Fruit fly (Drosophila melanogaster): Measurements from ENCODE around the gene spir.
A peak's percentile ranks its signal among the peaks of the same experiment; 100 is the strongest.

Gene spir

DNA sequence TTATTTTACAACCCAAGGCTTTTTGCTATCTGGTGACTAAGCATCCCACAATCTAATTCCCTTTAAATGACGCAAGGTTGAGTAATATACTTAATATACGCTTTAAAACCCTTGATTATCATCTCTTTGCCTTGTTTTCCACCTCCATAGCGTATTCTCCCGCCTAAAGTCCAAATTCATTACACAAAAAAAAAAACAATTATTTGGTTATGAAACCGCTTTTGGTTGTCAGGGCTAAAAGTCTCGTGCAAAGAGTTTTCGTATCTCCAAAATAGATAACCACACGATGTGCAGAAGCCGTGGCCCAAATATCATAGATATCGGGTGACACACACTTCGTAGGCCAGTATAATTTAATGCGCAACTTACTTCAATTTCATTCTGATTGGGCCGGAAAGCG, 14.4 kb downstream of the spir start:
- no peak for TF ChIP-seq CG17801 (GFP tag; optimal IDR thresholded peaks at IDR 0.05; ENCODE audit: partially characterized antibody)

DNA sequence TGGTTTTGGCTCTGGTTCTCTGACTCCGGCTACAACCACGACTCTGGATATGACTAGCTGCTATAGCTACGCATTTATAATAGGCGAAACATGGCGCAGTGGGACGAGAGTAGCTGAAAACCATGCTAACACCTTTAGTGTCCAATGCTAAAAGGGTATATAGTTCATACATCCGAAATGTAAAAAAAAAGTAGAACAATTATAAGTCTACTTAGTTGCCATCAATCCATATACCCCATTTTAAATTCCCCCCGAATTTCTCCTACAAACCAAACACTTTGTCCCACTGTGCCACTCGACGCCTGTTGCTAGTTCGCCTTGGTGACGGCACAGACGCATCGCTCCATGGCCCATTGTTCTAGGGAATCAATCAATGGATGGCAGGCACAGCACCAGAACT, 15.3 kb downstream of the spir start:
- no peak for TF ChIP-seq CG17801 (GFP tag; optimal IDR thresholded peaks at IDR 0.05; ENCODE audit: partially characterized antibody)

- no peak for TF ChIP-seq CG17801 (GFP tag; optimal IDR thresholded peaks at IDR 0.05; ENCODE audit: partially characterized antibody)
Measured at dm6 chr2L:20327375-20327774, 16.4 kb downstream of the spir start.

dm6 chr2L:20327963-20328362, 16.9 kb downstream of the spir start:
- TF ChIP-seq CG17801 (GFP tag; optimal IDR thresholded peaks at IDR 0.05; ENCODE audit: partially characterized antibody): no peak

DNA sequence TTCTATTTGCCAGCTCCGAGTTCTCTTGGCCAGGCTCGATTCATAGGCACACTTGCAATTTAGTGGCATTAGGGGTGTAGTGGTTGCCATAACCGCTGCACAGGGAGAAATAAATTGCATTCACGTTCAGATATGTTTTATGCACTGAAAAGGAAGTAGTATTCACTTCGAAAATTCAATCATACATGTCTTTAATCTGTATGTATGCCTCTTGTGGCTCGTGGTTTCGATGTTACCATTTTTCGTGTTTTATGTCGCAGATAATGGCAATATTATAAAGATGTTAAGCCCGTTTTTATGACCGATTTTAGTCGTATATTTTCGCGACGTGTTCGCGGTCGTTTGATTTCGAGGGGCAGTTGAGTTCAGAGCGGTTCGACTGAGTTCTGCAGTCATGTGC, 17.6 kb downstream of the spir start:
- TF ChIP-seq CG17801 (GFP tag; optimal IDR thresholded peaks at IDR 0.05; ENCODE audit: partially characterized antibody): no peak

DNA sequence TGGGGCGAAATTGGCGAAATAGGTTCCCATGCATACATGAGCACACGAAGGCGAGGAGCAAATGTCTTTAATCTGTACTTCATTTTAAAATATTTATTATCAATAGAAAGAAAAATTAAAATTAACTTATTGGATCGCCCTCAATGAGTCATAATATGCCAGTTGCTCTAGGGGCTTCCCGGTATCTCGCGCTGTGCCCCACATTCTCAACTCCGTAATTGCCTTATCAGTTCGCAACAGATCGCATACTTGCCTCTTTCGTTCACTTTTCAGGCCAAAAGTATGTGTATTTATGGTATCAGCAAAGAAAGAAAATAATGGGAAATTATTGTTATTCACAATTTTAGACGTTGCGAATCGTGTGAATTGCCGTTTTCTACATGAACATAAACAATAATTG, 18.6 kb downstream of the spir start:
- TF ChIP-seq CG17801 (GFP tag; optimal IDR thresholded peaks at IDR 0.05; ENCODE audit: partially characterized antibody): no peak

DNA sequence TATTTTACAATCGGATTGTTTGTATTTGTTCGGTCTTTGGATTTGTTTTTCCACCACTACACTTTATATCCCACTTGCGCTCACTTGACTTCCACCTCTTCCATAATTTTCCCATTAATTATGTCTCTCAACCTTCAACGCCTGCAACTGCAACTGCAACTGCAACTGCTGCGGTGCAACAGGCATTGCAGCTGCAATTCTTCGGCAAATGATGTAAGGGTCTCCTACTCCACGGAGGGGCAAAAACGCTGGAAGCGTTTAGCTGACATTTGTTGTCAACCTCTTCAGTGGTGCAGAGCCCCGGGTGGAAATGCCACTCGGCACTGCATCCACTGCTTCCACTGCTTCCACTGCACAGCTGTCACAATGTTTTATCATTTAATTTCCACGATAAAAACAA, 22.0 kb downstream of the spir start:
- no peak for TF ChIP-seq CG17801 (GFP tag; optimal IDR thresholded peaks at IDR 0.05; ENCODE audit: partially characterized antibody)

DNA sequence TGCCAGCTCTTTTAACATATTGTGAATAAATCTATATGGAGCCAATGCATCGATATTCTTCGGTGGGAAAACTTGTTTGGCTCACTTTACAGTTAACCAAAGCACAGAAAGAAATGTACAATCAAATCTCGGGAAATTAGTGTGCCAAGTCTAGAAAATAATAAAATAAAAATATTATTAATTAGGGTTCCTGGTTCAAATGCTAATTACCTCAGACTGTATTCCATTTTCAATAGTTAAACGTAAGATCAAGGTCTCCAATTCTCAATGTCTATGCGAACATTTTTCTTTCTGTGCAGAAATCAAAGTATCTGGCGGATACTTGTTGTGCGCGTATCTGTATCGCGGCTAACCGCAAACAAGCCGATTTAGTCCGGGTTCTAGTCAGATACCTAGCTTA, 23.9 kb downstream of the spir start:
- TF ChIP-seq CG17801 (GFP tag; optimal IDR thresholded peaks at IDR 0.05; ENCODE audit: partially characterized antibody): no peak

- TF ChIP-seq CG17801 (GFP tag; optimal IDR thresholded peaks at IDR 0.05; ENCODE audit: partially characterized antibody): no peak
Measured at dm6 chr2L:20337800-20338199, 26.8 kb downstream of the spir start.

- TF ChIP-seq CG17801 (GFP tag; optimal IDR thresholded peaks at IDR 0.05; ENCODE audit: partially characterized antibody): no peak
Measured at dm6 chr2L:20340635-20341034, 29.6 kb downstream of the spir start.

DNA sequence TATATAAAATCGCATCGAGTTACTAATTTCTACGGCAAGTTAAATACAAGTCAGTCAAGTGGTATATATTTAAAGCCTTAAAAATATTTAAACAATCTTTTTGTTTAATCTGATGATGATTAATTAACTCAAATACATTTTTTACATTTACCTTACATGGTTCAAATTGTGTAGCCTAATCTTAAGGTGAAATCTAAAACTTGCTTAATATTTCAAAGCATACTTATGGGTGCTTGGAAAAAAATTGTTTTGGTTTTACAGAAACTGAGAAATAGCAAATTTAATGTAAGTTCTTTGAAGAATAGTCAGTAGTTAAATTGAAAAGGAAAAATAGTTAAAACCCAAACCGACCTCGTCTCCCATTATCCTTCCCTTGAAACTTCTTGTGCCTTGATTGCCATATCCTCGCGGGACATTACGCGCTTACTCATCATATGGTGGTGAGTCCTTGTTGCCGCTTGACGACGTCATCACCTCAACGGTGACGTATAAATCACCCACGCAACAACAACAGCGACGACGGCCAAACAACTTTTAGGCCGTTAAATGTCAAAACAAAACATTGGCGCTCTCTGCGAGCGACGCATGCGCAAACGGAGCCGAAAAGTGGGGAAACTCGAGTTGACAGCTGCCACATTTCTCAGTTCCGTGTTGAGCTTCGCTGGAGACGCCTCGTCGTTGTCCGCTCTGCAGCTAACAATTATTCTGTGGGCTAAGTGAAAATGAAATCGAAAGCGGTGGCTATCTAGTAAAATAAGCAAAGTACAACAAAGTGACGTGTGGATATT, 30.4 kb downstream of the spir start:
- TF ChIP-seq CG17801 (GFP tag; optimal IDR thresholded peaks at IDR 0.05; ENCODE audit: partially characterized antibody): no peak

dm6 chr2L:20341999-20342325, 30.9 kb downstream of the spir start:
- no peak for TF ChIP-seq CG17801 (GFP tag; optimal IDR thresholded peaks at IDR 0.05; ENCODE audit: partially characterized antibody)

DNA sequence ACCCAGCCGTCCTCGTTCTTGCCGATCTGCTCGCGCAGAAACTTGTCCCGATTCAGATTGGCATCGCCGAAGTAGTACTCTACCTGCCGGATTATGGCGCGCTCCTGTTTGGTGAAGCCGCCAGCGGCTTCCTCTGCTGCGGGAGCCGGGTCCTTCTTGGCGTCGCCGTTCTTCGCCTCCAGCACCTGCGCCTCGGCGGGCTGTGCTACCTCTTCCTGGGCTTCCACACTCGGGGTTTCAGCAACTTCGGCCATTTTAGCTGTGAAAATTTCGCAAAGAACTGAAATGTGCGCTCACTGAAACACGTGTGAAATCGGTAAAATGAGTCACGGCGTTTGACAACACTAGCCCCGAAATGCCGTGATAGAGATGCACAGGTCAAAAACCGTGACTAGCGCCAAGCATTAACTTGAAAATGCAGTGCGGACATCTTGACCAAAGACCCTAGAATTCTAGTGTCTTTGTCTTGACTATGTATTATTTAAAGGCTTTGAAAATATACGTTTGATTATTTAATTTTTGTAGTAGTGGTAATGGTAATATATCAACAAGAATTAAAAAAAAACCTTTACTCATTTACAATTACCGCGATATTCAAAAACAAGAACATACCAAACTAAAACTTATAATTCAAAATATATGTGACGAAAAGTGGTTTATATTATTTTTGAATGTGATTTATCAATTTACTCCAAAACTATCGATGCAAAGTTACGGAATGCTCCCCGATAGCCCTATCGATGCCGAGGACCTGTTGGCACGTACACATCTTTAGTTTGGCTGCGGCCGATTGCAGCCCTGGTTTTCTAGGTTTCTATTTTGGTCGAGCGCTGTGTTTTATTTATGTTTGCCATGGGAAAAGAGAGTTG, 38.9 kb downstream of the spir start, which contains the start of the genes La and RtGEF:
TSS of gene La (minus strand) at position 342 of the 869 bp plus-strand sequence.
TSS of gene RtGEF (plus strand) at position 764 of the 869 bp plus-strand sequence.
- TF ChIP-seq CG17801 (GFP tag; optimal IDR thresholded peaks at IDR 0.05; ENCODE audit: partially characterized antibody): peak; percentile 15

DNA sequence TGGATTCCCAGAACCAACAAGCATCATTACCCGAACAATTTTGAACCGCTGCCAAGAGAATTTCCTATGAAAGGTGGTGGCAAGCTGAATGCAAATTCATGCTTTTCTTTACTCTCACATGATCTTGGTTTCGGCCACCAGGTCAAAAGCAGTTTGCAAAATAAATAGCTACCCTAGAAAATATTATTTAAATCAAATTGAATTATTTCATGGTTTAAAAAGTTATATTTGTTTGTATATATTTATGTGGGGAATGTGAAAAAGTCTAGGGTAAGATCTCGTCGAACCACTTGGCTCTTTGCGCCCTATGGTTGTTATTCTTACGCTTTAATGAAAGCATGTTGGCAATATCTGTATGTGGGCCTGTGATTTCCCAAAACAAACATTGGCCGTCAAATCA, 40.7 kb downstream of the spir start:
- TF ChIP-seq CG17801 (GFP tag; optimal IDR thresholded peaks at IDR 0.05; ENCODE audit: partially characterized antibody): no peak

DNA sequence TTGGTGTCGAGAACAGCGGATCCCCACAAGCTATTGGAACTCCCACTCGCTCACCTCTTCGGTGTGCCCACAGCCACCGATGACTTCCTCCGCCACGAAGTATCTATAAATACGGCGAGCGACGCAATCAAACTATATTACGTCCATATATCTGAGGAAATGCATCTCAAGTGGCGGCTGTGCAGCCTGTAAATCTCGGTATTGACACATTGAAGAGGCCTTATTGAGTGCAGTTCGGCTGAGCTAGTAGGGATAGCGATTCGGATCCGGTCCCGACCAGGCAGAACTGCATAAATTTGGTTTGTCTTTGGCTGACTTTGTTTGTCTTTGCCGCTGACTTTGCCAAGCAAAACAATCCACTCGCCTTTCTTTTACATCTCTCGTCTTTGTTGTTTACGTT, 41.2 kb downstream of the spir start:
- no peak for TF ChIP-seq CG17801 (GFP tag; optimal IDR thresholded peaks at IDR 0.05; ENCODE audit: partially characterized antibody)

dm6 chr2L:20352727-20353126, 41.7 kb downstream of the spir start:
- TF ChIP-seq CG17801 (GFP tag; optimal IDR thresholded peaks at IDR 0.05; ENCODE audit: partially characterized antibody): no peak
